Fruit fly (Drosophila melanogaster): Measurements from ENCODE around the gene Eip75B.
A peak's percentile ranks its signal among the peaks of the same experiment; 100 is the strongest.

DNA sequence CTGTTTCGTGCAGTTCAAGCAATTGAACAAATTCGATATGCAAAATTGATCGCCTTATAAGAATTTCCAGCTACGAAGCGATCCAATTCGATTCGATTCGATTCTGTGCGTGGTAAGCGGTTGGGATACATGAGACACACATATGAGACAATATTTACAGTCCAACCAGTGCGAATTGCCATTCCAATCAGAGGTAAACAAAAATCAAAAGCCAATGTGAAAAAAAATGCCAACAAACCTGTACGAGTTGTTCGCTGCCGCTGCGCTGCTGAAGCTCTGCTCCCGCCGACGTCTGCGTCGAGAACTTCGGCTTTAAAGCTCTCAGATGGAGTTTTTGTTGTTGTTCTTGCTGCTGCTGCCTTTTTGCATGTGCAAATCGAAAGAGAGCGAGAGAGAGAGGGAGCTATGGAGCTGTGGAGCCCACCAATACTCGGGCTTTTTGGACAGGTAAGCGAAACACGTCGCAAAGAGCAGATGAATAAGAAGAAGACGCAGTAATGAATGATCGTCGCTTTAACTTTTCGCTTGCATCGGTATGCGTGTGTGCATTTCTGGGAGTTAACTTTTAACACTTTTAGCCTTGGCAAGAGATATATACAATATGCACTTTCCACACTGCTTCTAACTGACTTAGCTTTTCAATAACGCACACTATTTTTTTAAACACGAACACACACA is 41.0 kb upstream of the Eip75B start:
- TF ChIP-seq CG33017 (tag; optimal IDR thresholded peaks at IDR 0.05): no peak
- no peak for TF ChIP-seq CG14711 (tag; optimal IDR thresholded peaks at IDR 0.05)
- no peak for TF ChIP-seq CG7045 (GFP tag; optimal IDR thresholded peaks at IDR 0.05)
- peak; percentile 39 for TF ChIP-seq cic (GFP tag; optimal IDR thresholded peaks at IDR 0.05)
- TF ChIP-seq toe (GFP tag; optimal IDR thresholded peaks at IDR 0.05): no peak
- TF ChIP-seq ovo (GFP tag; optimal IDR thresholded peaks at IDR 0.05): no peak
- TF ChIP-seq pad (GFP tag; optimal IDR thresholded peaks at IDR 0.05): no peak
- no peak for TF ChIP-seq kay (GFP tag; ENCODE audit: borderline replicate concordance)
- TF ChIP-seq Mnt (GFP tag; optimal IDR thresholded peaks at IDR 0.05): no peak
- TF ChIP-seq Hr96 (GFP tag; optimal IDR thresholded peaks at IDR 0.05): no peak
- no peak for TF ChIP-seq cnc (optimal IDR thresholded peaks at IDR 0.05)
- no peak for TF ChIP-seq Clk (GFP tag; optimal IDR thresholded peaks at IDR 0.05)
- no peak for TF ChIP-seq bab1 (GFP tag; optimal IDR thresholded peaks at IDR 0.05)

Measured in whole organism, adult.